Worm (Caenorhabditis elegans) whole organism, L2 larva: ENCODE data around the gene Y57A10C.9.

Source experiments
- ZK546.5 ChIP-seq: sonication (generic microtip); optimal IDR thresholded peaks from 2 replicates; lab custom pipeline; 2017; ENCODE audit warnings: missing biosample characterization, missing genetic modification characterization
- aly-2 ChIP-seq: fragments of 150-350 bp; optimal IDR thresholded peaks from 2 replicates; lab custom pipeline; 2014; ENCODE audit warnings: missing biosample characterization, missing genetic modification characterization
- dmd-4 ChIP-seq: sonication (generic microtip); optimal IDR thresholded peaks from 2 replicates; lab custom pipeline; 2017; ENCODE audit warnings: missing biosample characterization, missing genetic modification characterization
- mab-5 ChIP-seq: fragments of 150-350 bp; optimal IDR thresholded peaks from 2 replicates; lab custom pipeline; 2014; ENCODE audit warnings: missing biosample characterization, missing genetic modification characterization
- nhr-12 ChIP-seq: fragments of 150-350 bp; optimal IDR thresholded peaks from 2 replicates; lab custom pipeline; 2014; ENCODE audit warnings: missing biosample characterization, missing genetic modification characterization
- unc-62 ChIP-seq: fragments of 150-350 bp; optimal IDR thresholded peaks from 2 replicates; lab custom pipeline; 2014; ENCODE audit warnings: missing biosample characterization, missing genetic modification reagents, missing genetic modification characterization
- ztf-11 ChIP-seq: sonication (generic microtip); optimal IDR thresholded peaks from 2 replicates; lab custom pipeline; 2017; ENCODE audit warnings: missing biosample characterization, missing genetic modification characterization

DNA sequence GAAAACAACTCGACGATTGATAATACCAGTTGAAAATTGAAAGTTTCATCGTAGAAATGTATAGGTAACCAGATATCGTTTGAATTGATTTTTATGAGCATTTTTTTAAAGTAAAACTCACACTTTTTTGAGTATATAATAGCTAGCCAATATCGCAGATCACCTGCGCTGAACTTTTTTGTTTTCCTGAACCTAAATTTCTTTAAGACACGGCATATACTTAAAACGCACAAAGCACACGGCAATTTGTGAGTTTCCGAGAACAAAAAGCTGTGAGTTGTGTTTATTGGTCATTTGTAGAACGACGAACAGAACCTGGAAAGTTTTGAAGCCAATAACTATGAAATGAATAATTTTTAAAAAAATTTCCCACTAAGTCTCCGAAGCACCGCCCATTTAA is 36.5 kb downstream of the Y57A10C.9 start, which contains the start of gene sre-29:
- no peak for TF ChIP-seq unc-62 (GFP tag; lab: Kevin White, UChicago)
- no peak for TF ChIP-seq mab-5
- TF ChIP-seq dmd-4 (tag; lab: Kevin White, UChicago) = no peak
- no peak for TF ChIP-seq ztf-11 (tag; lab: Kevin White, UChicago)
- no peak for TF ChIP-seq nhr-12 (tag; lab: Kevin White, UChicago)
- no peak for TF ChIP-seq ZK546.5 (tag; lab: Kevin White, UChicago)
- no peak for TF ChIP-seq aly-2
